Worm (Caenorhabditis elegans) whole organism, L4 larva: ENCODE results near the gene brap-2.
A peak's percentile ranks its signal among the peaks of the same experiment; 100 is the strongest.

Source experiments
- D1046.2 ChIP-seq: fragments of 200-800 bp; sonication (Bioruptor generic); IDR thresholded peaks from 2 replicates; pipeline ENCODE4 v1.3.6; 2022; ENCODE audit warnings: missing genetic modification characterization, missing compliant biosample characterization
- F10B5.3 ChIP-seq: sonication (generic microtip); optimal IDR thresholded peaks from 2 replicates; lab custom pipeline; 2016; ENCODE audit warnings: mild to moderate bottlenecking, missing genetic modification characterization, missing compliant biosample characterization
- F26F4.8 ChIP-seq: fragments of 200-800 bp; sonication (Bioruptor generic); conservative IDR thresholded peaks from 2 replicates; pipeline ENCODE4 v1.3.6; 2022; ENCODE audit warnings: missing genetic modification characterization, missing compliant biosample characterization
- F44E2.7 ChIP-seq: fragments of 200-800 bp; sonication (Bioruptor generic); IDR thresholded peaks from 2 replicates; pipeline ENCODE4 v2.1.2; 2022; ENCODE audit warnings: missing genetic modification characterization, missing compliant biosample characterization
- R02D3.7 ChIP-seq: fragments of 150-350 bp; sonication (generic microtip); optimal IDR thresholded peaks from 3 replicates; lab custom pipeline; 2014; ENCODE audit warnings: missing biosample characterization, missing genetic modification characterization
- T20F7.1 ChIP-seq: fragments of 200-800 bp; sonication (Bioruptor generic); optimal IDR thresholded peaks from 2 replicates; lab custom pipeline; 2018; ENCODE audit warnings: mild to moderate bottlenecking, missing genetic modification characterization, missing compliant biosample characterization
- Y105C5A.15 ChIP-seq: fragments of 200-800 bp; sonication (Bioruptor generic); IDR thresholded peaks from 2 replicates; pipeline ENCODE4 v1.3.6; 2022; ENCODE audit warnings: missing genetic modification characterization, missing compliant biosample characterization
- Y5F2A.4 ChIP-seq: fragments of 200-800 bp; sonication (Bioruptor generic); optimal IDR thresholded peaks from 2 replicates; lab custom pipeline; 2018; ENCODE audit warnings: mild to moderate bottlenecking, missing genetic modification characterization, missing compliant biosample characterization
- aha-1 ChIP-seq: fragments of 150-350 bp; peaks from one replicate; lab custom pipeline; 2014; ENCODE audit warnings: missing biosample characterization, missing genetic modification characterization
- ama-1 ChIP-seq: fragments of 150-350 bp; optimal IDR thresholded peaks from 2 replicates; lab custom pipeline; 2014; ENCODE audit warnings: inconsistent platforms, mixed read lengths
- ceh-28 ChIP-seq: fragments of 150-350 bp; optimal IDR thresholded peaks from 2 replicates; lab custom pipeline; 2014; ENCODE audit warnings: missing biosample characterization, missing genetic modification reagents, missing genetic modification characterization
- ceh-62 ChIP-seq: sonication (generic microtip); optimal IDR thresholded peaks from 2 replicates; lab custom pipeline; 2017; ENCODE audit warnings: missing biosample characterization, missing genetic modification characterization
- daf-12 ChIP-seq: fragments of 150-350 bp; optimal IDR thresholded peaks from 2 replicates; lab custom pipeline; 2014; ENCODE audit warnings: missing biosample characterization, missing genetic modification reagents, missing genetic modification characterization
- daf-16 ChIP-seq, 3 experiments: sonication (generic microtip); optimal IDR thresholded peaks; 2 replicates each; lab custom pipeline; 2016 to 2017; ENCODE audit warnings: missing genetic modification characterization in 3 of 3, missing genetic modification reagents in 3 of 3, mild to moderate bottlenecking in 2 of 3, missing compliant biosample characterization in 2 of 3, missing biosample characterization in 1 of 3, moderate library complexity in 1 of 3
- daf-19 ChIP-seq: fragments of 200-800 bp; sonication (Bioruptor generic); conservative IDR thresholded peaks from 2 replicates; pipeline ENCODE4 v1.3.6; 2022; ENCODE audit warnings: missing genetic modification characterization, missing compliant biosample characterization
- dmd-6 ChIP-seq: fragments of 200-800 bp; sonication (Bioruptor generic); IDR thresholded peaks from 2 replicates; pipeline ENCODE4 v1.3.6; 2022; ENCODE audit warnings: missing genetic modification reagents, missing genetic modification characterization, missing compliant biosample characterization
- dpl-1 ChIP-seq: fragments of 150-350 bp; optimal IDR thresholded peaks from 2 replicates; lab custom pipeline; 2014; ENCODE audit warnings: missing biosample characterization, missing genetic modification reagents, missing genetic modification characterization
- dve-1 ChIP-seq: sonication (generic microtip); optimal IDR thresholded peaks from 2 replicates; lab custom pipeline; 2017; ENCODE audit warnings: antibody characterized with exemption, mild to moderate bottlenecking, missing genetic modification characterization, missing compliant biosample characterization; ENCODE audit not compliant: insufficient read depth
- fos-1 ChIP-seq: fragments of 150-350 bp; optimal IDR thresholded peaks from 2 replicates; lab custom pipeline; 2014; ENCODE audit warnings: missing biosample characterization, missing genetic modification characterization
- hmg-1.1 ChIP-seq: fragments of 200-800 bp; sonication (Bioruptor generic); IDR thresholded peaks from 2 replicates; pipeline ENCODE4 v1.3.6; 2022; ENCODE audit warnings: missing genetic modification reagents, missing genetic modification characterization, missing compliant biosample characterization
- jun-1 ChIP-seq: fragments of 150-350 bp; optimal IDR thresholded peaks from 2 replicates; lab custom pipeline; 2014; ENCODE audit warnings: missing biosample characterization, missing genetic modification reagents, missing genetic modification characterization
- lim-7 ChIP-seq: fragments of 200-800 bp; sonication (Bioruptor generic); IDR thresholded peaks from 2 replicates; pipeline ENCODE4 v1.3.6; 2022; ENCODE audit warnings: missing genetic modification characterization, missing compliant biosample characterization
- lin-39 ChIP-seq: fragments of 150-350 bp; optimal IDR thresholded peaks from 2 replicates; lab custom pipeline; 2014; ENCODE audit warnings: missing biosample characterization, missing genetic modification reagents, missing genetic modification characterization
- lir-3 ChIP-seq: sonication (generic microtip); optimal IDR thresholded peaks from 2 replicates; lab custom pipeline; 2016; ENCODE audit warnings: mild to moderate bottlenecking, missing genetic modification characterization, missing compliant biosample characterization
- mdl-1 ChIP-seq, 2 experiments: fragments of 150-350 bp in 1 of 2; sonication (generic microtip) in 1 of 2; optimal IDR thresholded peaks; 2 replicates each; lab custom pipeline; 2014 to 2017; ENCODE audit warnings: missing biosample characterization in 2 of 2, missing genetic modification characterization in 2 of 2
- mdt-29 ChIP-seq: fragments of 200-800 bp; sonication (Bioruptor generic); IDR thresholded peaks from 2 replicates; pipeline ENCODE4 v1.3.6; 2022; ENCODE audit warnings: missing genetic modification reagents, missing genetic modification characterization, missing compliant biosample characterization
- mxl-3 ChIP-seq: fragments of 200-800 bp; sonication (Bioruptor generic); optimal IDR thresholded peaks from 2 replicates; lab custom pipeline; 2018; ENCODE audit warnings: mild to moderate bottlenecking, missing genetic modification characterization, missing compliant biosample characterization
- nhr-10 ChIP-seq: fragments of 150-350 bp; optimal IDR thresholded peaks from 2 replicates; lab custom pipeline; 2014; ENCODE audit warnings: missing biosample characterization, missing genetic modification characterization
- nhr-102 ChIP-seq: sonication (generic microtip); optimal IDR thresholded peaks from 2 replicates; lab custom pipeline; 2016; ENCODE audit warnings: mild to moderate bottlenecking, missing genetic modification characterization, moderate library complexity, missing compliant biosample characterization
- nhr-11 ChIP-seq: fragments of 150-350 bp; optimal IDR thresholded peaks from 2 replicates; lab custom pipeline; 2014; ENCODE audit warnings: missing biosample characterization, missing genetic modification characterization
- nhr-111 ChIP-seq: fragments of 200-800 bp; sonication (Bioruptor generic); optimal IDR thresholded peaks from 2 replicates; lab custom pipeline; 2018; ENCODE audit warnings: mild to moderate bottlenecking, missing genetic modification characterization, missing compliant biosample characterization
- nhr-237 ChIP-seq: sonication (generic microtip); optimal IDR thresholded peaks from 2 replicates; lab custom pipeline; 2017; ENCODE audit warnings: missing biosample characterization, missing genetic modification characterization
- nhr-25 ChIP-seq: sonication (generic microtip); optimal IDR thresholded peaks from 2 replicates; lab custom pipeline; 2017; ENCODE audit warnings: missing genetic modification characterization, mild to moderate bottlenecking, missing compliant biosample characterization, antibody characterized with exemption, moderate library complexity, borderline replicate concordance; ENCODE audit not compliant: insufficient read depth
- nhr-42 ChIP-seq: fragments of 200-800 bp; sonication (Bioruptor generic); IDR thresholded peaks from 2 replicates; pipeline ENCODE4 v1.3.6; 2022; ENCODE audit warnings: missing genetic modification characterization, missing compliant biosample characterization
- nhr-6 ChIP-seq: fragments of 150-350 bp; optimal IDR thresholded peaks from 2 replicates; lab custom pipeline; 2014; ENCODE audit warnings: missing biosample characterization, missing genetic modification characterization
- nhr-76 ChIP-seq: fragments of 150-350 bp; optimal IDR thresholded peaks from 2 replicates; lab custom pipeline; 2014; ENCODE audit warnings: missing biosample characterization, missing genetic modification characterization
- pha-4 ChIP-seq, 2 experiments: fragments of 150-350 bp in 1 of 2; fragments of 200-800 bp in 1 of 2; sonication (Bioruptor generic) in 1 of 2; IDR thresholded peaks in 1 of 2; optimal IDR thresholded peaks in 1 of 2; 2 replicates each; pipeline versions ENCODE4 v1.3.6 to Lab custom; 2014 to 2022; ENCODE audit warnings: missing genetic modification characterization in 2 of 2, missing genetic modification reagents in 2 of 2, missing biosample characterization in 1 of 2, missing compliant biosample characterization in 1 of 2
- php-3 ChIP-seq: fragments of 200-800 bp; sonication (Bioruptor generic); IDR thresholded peaks from 2 replicates; pipeline ENCODE4 v1.3.6; 2022; ENCODE audit warnings: missing genetic modification reagents, missing genetic modification characterization, missing compliant biosample characterization
- pqm-1 ChIP-seq: sonication (generic microtip); optimal IDR thresholded peaks from 2 replicates; lab custom pipeline; 2017; ENCODE audit warnings: missing biosample characterization, missing genetic modification characterization
- sdz-12 ChIP-seq: fragments of 200-800 bp; sonication (Bioruptor generic); optimal IDR thresholded peaks from 2 replicates; lab custom pipeline; 2018; ENCODE audit warnings: mild to moderate bottlenecking, missing genetic modification characterization, missing compliant biosample characterization
- set-16 ChIP-seq: fragments of 200-800 bp; sonication (Bioruptor generic); IDR thresholded peaks from 2 replicates; pipeline ENCODE4 v1.3.6; 2022; ENCODE audit warnings: missing genetic modification reagents, missing genetic modification characterization, missing compliant biosample characterization
- skn-1 ChIP-seq: fragments of 150-350 bp; optimal IDR thresholded peaks from 2 replicates; lab custom pipeline; 2014; ENCODE audit warnings: missing biosample characterization, missing genetic modification characterization
- snpc-1.2 ChIP-seq: fragments of 200-800 bp; sonication (Bioruptor generic); IDR thresholded peaks from 2 replicates; pipeline ENCODE4 v1.3.6; 2022; ENCODE audit warnings: missing genetic modification reagents, missing genetic modification characterization, missing compliant biosample characterization
- spr-3 ChIP-seq: fragments of 200-800 bp; sonication (Bioruptor generic); optimal IDR thresholded peaks from 2 replicates; lab custom pipeline; 2018; ENCODE audit warnings: mild to moderate bottlenecking, missing genetic modification characterization, missing compliant biosample characterization
- tag-97 ChIP-seq: fragments of 200-800 bp; sonication (Bioruptor generic); IDR thresholded peaks from 2 replicates; pipeline ENCODE4 v1.3.6; 2022; ENCODE audit warnings: missing genetic modification characterization, missing compliant biosample characterization
- tra-1 ChIP-seq: fragments of 200-800 bp; sonication (Bioruptor generic); IDR thresholded peaks from 2 replicates; pipeline ENCODE4 v1.3.6; 2022; ENCODE audit warnings: missing genetic modification reagents, missing genetic modification characterization, missing compliant biosample characterization
- unc-130 ChIP-seq: sonication (generic microtip); optimal IDR thresholded peaks from 2 replicates; lab custom pipeline; 2016; ENCODE audit warnings: missing genetic modification reagents, missing genetic modification characterization, missing compliant biosample characterization
- unc-39 ChIP-seq: sonication (generic microtip); optimal IDR thresholded peaks from 2 replicates; lab custom pipeline; 2017; ENCODE audit warnings: missing biosample characterization, missing genetic modification characterization
- zfp-3 ChIP-seq: fragments of 200-800 bp; sonication (Bioruptor generic); conservative IDR thresholded peaks from 2 replicates; pipeline ENCODE4 v1.3.6; 2022; ENCODE audit warnings: missing genetic modification reagents, missing genetic modification characterization, missing compliant biosample characterization
- zip-2 ChIP-seq: fragments of 150-350 bp; optimal IDR thresholded peaks from 2 replicates; lab custom pipeline; 2014; ENCODE audit warnings: missing biosample characterization, missing genetic modification characterization
- ztf-11 ChIP-seq: fragments of 150-350 bp; optimal IDR thresholded peaks from 2 replicates; lab custom pipeline; 2014; ENCODE audit warnings: missing biosample characterization, missing genetic modification characterization

brap-2 gene

DNA sequence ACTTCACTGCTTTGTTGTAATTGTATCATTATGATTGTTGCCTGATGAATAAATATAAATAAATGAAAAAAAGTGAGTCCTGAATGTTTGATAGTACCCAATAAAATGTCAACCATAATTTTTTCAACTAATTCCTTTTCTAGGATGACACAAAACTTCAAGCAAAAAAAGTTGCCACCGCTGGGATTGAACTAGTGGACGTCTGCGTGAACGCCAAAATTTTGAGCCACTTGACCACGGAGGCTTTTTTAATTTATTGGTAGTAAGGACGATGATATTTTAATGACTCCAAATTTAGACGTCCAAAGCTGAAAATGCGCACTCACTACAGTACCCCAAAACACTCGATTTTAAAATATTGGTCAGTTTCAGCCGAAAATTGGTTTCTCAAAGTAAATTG, 39.3 kb downstream of the brap-2 start (continued):
- no peak for TF ChIP-seq dpl-1 (GFP tag; lab: Kevin White, UChicago)
- peak; percentile 86 for TF ChIP-seq Y5F2A.4 (GFP tag; lab: Kevin White, UChicago)
- peak; percentile 89 for TF ChIP-seq F26F4.8 (GFP tag; lab: Robert Waterston, UW)
- TF ChIP-seq daf-12 (tag; lab: Kevin White, UChicago), result no peak
- TF ChIP-seq daf-16 (GFP tag; optimal IDR thresholded peaks at IDR 0.05; lab: Kevin White, UChicago), result peak; percentile 36 to 80
- peak; percentile 18 for TF ChIP-seq daf-16 (tag; optimal IDR thresholded peaks at IDR 0.05; lab: Kevin White, UChicago)
- no peak for TF ChIP-seq nhr-10 (tag; lab: Kevin White, UChicago)
- no peak for TF ChIP-seq hmg-1.1 (GFP tag; lab: Robert Waterston, UW)
- no peak for TF ChIP-seq nhr-11 (tag; lab: Kevin White, UChicago)
- TF ChIP-seq lim-7 (GFP tag; lab: Robert Waterston, UW), result peak; percentile 98
- TF ChIP-seq dmd-6, result 0 out of 2 replicates have a peak, but pooled peaks have one; percentile 27
- TF ChIP-seq sdz-12 (GFP tag; lab: Kevin White, UChicago), result peak; percentile 65
- TF ChIP-seq fos-1 (tag; lab: Kevin White, UChicago), result no peak
- TF ChIP-seq pqm-1 (tag; lab: Kevin White, UChicago), result no peak
- no peak for TF ChIP-seq ceh-28 (tag; lab: Kevin White, UChicago)
- no peak for TF ChIP-seq lin-39 (tag; lab: Kevin White, UChicago)
- no peak for TF ChIP-seq jun-1
- TF ChIP-seq nhr-6, result no peak
- TF ChIP-seq R02D3.7 (tag; lab: Kevin White, UChicago), result no peak
- TF ChIP-seq zip-2 (tag; lab: Kevin White, UChicago), result no peak
- peak; percentile 83 for TF ChIP-seq snpc-1.2 (GFP tag; lab: Robert Waterston, UW)
- TF ChIP-seq php-3 (GFP tag; lab: Robert Waterston, UW), result peak; percentile 68; the same call in 1 of the 2 replicates
- peak; percentile 16 for TF ChIP-seq lir-3 (tag; lab: Kevin White, UChicago)
- peak; percentile 44 for TF ChIP-seq dve-1 (tag; lab: Kevin White, UChicago)
- no peak for TF ChIP-seq nhr-76
- TF ChIP-seq pha-4 (GFP tag; IDR thresholded peaks at IDR 0.05; lab: Robert Waterston, UW), result peak; percentile 88
- no peak for TF ChIP-seq pha-4 (tag; optimal IDR thresholded peaks at IDR 0.05; lab: Kevin White, UChicago)
- peak; percentile 87 for TF ChIP-seq D1046.2
- peak; percentile 33 for TF ChIP-seq unc-130
- no peak for TF ChIP-seq ztf-11 (tag; lab: Kevin White, UChicago)
- TF ChIP-seq nhr-237, result no peak
- peak; percentile 91 for TF ChIP-seq nhr-111 (GFP tag; lab: Kevin White, UChicago)
- TF ChIP-seq set-16, result no peak
- TF ChIP-seq zfp-3 (GFP tag; lab: Robert Waterston, UW), result peak; percentile 67; the same call in 1 of the 2 replicates
- TF ChIP-seq F10B5.3, result peak; percentile 20
- TF ChIP-seq unc-39 (tag; lab: Kevin White, UChicago), result no peak
- no peak for TF ChIP-seq nhr-25 (tag; lab: Kevin White, UChicago)
- no peak for TF ChIP-seq tag-97 (GFP tag; lab: Robert Waterston, UW)
- TF ChIP-seq T20F7.1, result no peak
- TF ChIP-seq spr-3 (GFP tag; lab: Kevin White, UChicago), result peak; percentile 83
- TF ChIP-seq daf-19, result peak; percentile 86
- TF ChIP-seq mdt-29, result peak; percentile 61
- TF ChIP-seq ama-1, result no peak
- peak; percentile 78 for TF ChIP-seq tra-1 (GFP tag; lab: Robert Waterston, UW)
- peak; percentile 97 for TF ChIP-seq Y105C5A.15 (GFP tag; lab: Robert Waterston, UW)
- peak; percentile 62 for TF ChIP-seq aha-1 (tag; lab: Kevin White, UChicago)
- TF ChIP-seq nhr-42 (GFP tag; lab: Robert Waterston, UW), result peak; percentile 69; the same call in 1 of the 2 replicates
- TF ChIP-seq ceh-62 (tag; lab: Kevin White, UChicago), result no peak
- no peak for TF ChIP-seq skn-1 (tag; lab: Kevin White, UChicago)
- TF ChIP-seq mxl-3 (GFP tag; lab: Kevin White, UChicago), result no peak
- TF ChIP-seq nhr-102 (tag; lab: Kevin White, UChicago), result peak; percentile 69
- peak; percentile 86; the same call in 1 of the 2 replicates for TF ChIP-seq F44E2.7 (GFP tag; lab: Robert Waterston, UW)
- TF ChIP-seq mdl-1 (tag; optimal IDR thresholded peaks at IDR 0.05; lab: Kevin White, UChicago), result no peak
